Fruit fly (Drosophila melanogaster) whole organism, prepupa: ENCODE results near the gene SCAR.

Experiments
- Blimp-1 ChIP-seq: fragments of 200-800 bp; sonication (Bioruptor generic); optimal IDR thresholded peaks from 3 replicates; lab custom pipeline; 2017; ENCODE audit warnings: missing biosample characterization, missing genetic modification characterization, mild to moderate bottlenecking, moderate library complexity, missing genetic modification reagents
- CG10631 ChIP-seq: fragments of 200-800 bp; sonication (Bioruptor generic); optimal IDR thresholded peaks from 2 replicates; lab custom pipeline; 2016; ENCODE audit warnings: missing biosample characterization, missing genetic modification characterization
- CG10669 ChIP-seq: fragments of 200-800 bp; sonication (Bioruptor generic); optimal IDR thresholded peaks from 3 replicates; lab custom pipeline; 2018; ENCODE audit warnings: missing biosample characterization, mild to moderate bottlenecking, missing genetic modification characterization, moderate library complexity
- CG15336 ChIP-seq: fragments of 200-800 bp; sonication (Bioruptor generic); IDR thresholded peaks from 2 replicates; pipeline ENCODE4 v1.3.6; 2022; ENCODE audit warnings: missing biosample characterization, missing genetic modification characterization
- CG1621 ChIP-seq: fragments of 200-800 bp; sonication (Bioruptor generic); optimal IDR thresholded peaks from 3 replicates; lab custom pipeline; 2018; ENCODE audit warnings: missing biosample characterization, mild to moderate bottlenecking, missing genetic modification characterization
- CG16779 ChIP-seq: fragments of 200-800 bp; sonication (Bioruptor generic); optimal IDR thresholded peaks from 3 replicates; lab custom pipeline; 2017; ENCODE audit warnings: missing biosample characterization, mild to moderate bottlenecking, missing genetic modification characterization
- CG3032 ChIP-seq: fragments of 200-800 bp; optimal IDR thresholded peaks from 2 replicates; lab custom pipeline; 2019; ENCODE audit warnings: missing biosample characterization, mild to moderate bottlenecking, missing genetic modification characterization, moderate library complexity
- CG32006 ChIP-seq: fragments of 200-800 bp; sonication (Bioruptor generic); optimal IDR thresholded peaks from 3 replicates; lab custom pipeline; 2017; ENCODE audit warnings: missing biosample characterization, mild to moderate bottlenecking, missing genetic modification characterization
- CG34406 ChIP-seq: fragments of 200-800 bp; sonication (Bioruptor generic); optimal IDR thresholded peaks from 3 replicates; lab custom pipeline; 2016; ENCODE audit warnings: missing biosample characterization, missing genetic modification characterization
- CG3919 ChIP-seq: fragments of 200-800 bp; sonication (Bioruptor generic); optimal IDR thresholded peaks from 3 replicates; lab custom pipeline; 2016; ENCODE audit warnings: missing biosample characterization, missing genetic modification characterization
- CG6163 ChIP-seq: fragments of 200-800 bp; sonication (Bioruptor generic); IDR thresholded peaks from 3 replicates; pipeline ENCODE4 v1.3.6; 2022; ENCODE audit warnings: missing biosample characterization, missing genetic modification characterization
- CG6792 ChIP-seq: fragments of 200-800 bp; sonication (Bioruptor generic); optimal IDR thresholded peaks from 3 replicates; lab custom pipeline; 2016; ENCODE audit warnings: missing biosample characterization, missing genetic modification characterization
- CG6808 ChIP-seq: fragments of 200-800 bp; sonication (Bioruptor generic); optimal IDR thresholded peaks from 3 replicates; lab custom pipeline; 2017; ENCODE audit warnings: missing biosample characterization, missing genetic modification characterization, mild to moderate bottlenecking, moderate library complexity, missing genetic modification reagents
- CG6854 ChIP-seq: fragments of 200-800 bp; sonication (Bioruptor generic); optimal IDR thresholded peaks from 2 replicates; lab custom pipeline; 2017; ENCODE audit warnings: missing biosample characterization, mild to moderate bottlenecking, missing genetic modification characterization
- CG8119 ChIP-seq: fragments of 200-800 bp; sonication (Bioruptor generic); IDR thresholded peaks from 3 replicates; pipeline ENCODE4 v1.3.6; 2022; ENCODE audit warnings: missing biosample characterization, missing genetic modification characterization
- CG8632 ChIP-seq: fragments of 200-800 bp; sonication (Bioruptor generic); optimal IDR thresholded peaks from 3 replicates; lab custom pipeline; 2016; ENCODE audit warnings: missing biosample characterization, missing genetic modification characterization
- CG9139 ChIP-seq: fragments of 200-800 bp; sonication (Bioruptor generic); optimal IDR thresholded peaks from 3 replicates; lab custom pipeline; 2017; ENCODE audit warnings: missing biosample characterization, mild to moderate bottlenecking, missing genetic modification characterization
- Eip75B ChIP-seq: fragments of 200-800 bp; sonication (Bioruptor generic); optimal IDR thresholded peaks from 3 replicates; lab custom pipeline; 2016; ENCODE audit warnings: missing biosample characterization, missing genetic modification characterization
- Eip78C ChIP-seq: fragments of 200-800 bp; sonication (Bioruptor generic); peaks from one replicate; lab custom pipeline; 2016; ENCODE audit warnings: missing biosample characterization, missing genetic modification characterization
- Ets21C ChIP-seq: fragments of 200-800 bp; sonication (Bioruptor generic); optimal IDR thresholded peaks from 3 replicates; lab custom pipeline; 2016; ENCODE audit warnings: missing biosample characterization, missing genetic modification characterization
- Ets96B ChIP-seq: fragments of 200-800 bp; optimal IDR thresholded peaks from 2 replicates; lab custom pipeline; 2019; ENCODE audit warnings: missing biosample characterization, mild to moderate bottlenecking, missing genetic modification characterization, moderate library complexity
- Hr38 ChIP-seq: sonication (Bioruptor generic); optimal IDR thresholded peaks from 2 replicates; lab custom pipeline; 2016; ENCODE audit warnings: missing biosample characterization, missing genetic modification characterization
- Hr39 ChIP-seq: fragments of 200-800 bp; sonication (Bioruptor generic); optimal IDR thresholded peaks from 2 replicates; lab custom pipeline; 2016; ENCODE audit warnings: missing biosample characterization, missing genetic modification characterization
- Hr4 ChIP-seq: fragments of 200-800 bp; sonication (Bioruptor generic); optimal IDR thresholded peaks from 3 replicates; lab custom pipeline; 2016; ENCODE audit warnings: missing biosample characterization, missing genetic modification characterization
- Lpt ChIP-seq: fragments of 200-800 bp; sonication (Bioruptor generic); optimal IDR thresholded peaks from 3 replicates; lab custom pipeline; 2016; ENCODE audit warnings: missing biosample characterization, missing genetic modification characterization
- Met ChIP-seq: fragments of 200-800 bp; sonication (Bioruptor generic); optimal IDR thresholded peaks from 3 replicates; lab custom pipeline; 2016; ENCODE audit warnings: missing biosample characterization, missing genetic modification characterization
- OdsH ChIP-seq: fragments of 200-800 bp; sonication (Bioruptor generic); optimal IDR thresholded peaks from 3 replicates; lab custom pipeline; 2016; ENCODE audit warnings: missing biosample characterization, missing genetic modification characterization
- Smox ChIP-seq: fragments of 200-800 bp; sonication (Bioruptor generic); optimal IDR thresholded peaks from 3 replicates; lab custom pipeline; 2016; ENCODE audit warnings: missing biosample characterization, missing genetic modification characterization
- Sox102F ChIP-seq: fragments of 200-800 bp; sonication (Bioruptor generic); optimal IDR thresholded peaks from 2 replicates; lab custom pipeline; 2016; ENCODE audit warnings: missing biosample characterization, mild to moderate bottlenecking, missing genetic modification characterization
- Sox14 ChIP-seq: fragments of 200-800 bp; sonication (Bioruptor generic); optimal IDR thresholded peaks from 3 replicates; lab custom pipeline; 2016; ENCODE audit warnings: missing biosample characterization, missing genetic modification characterization
- achi ChIP-seq: fragments of 200-800 bp; sonication (Bioruptor generic); optimal IDR thresholded peaks from 3 replicates; lab custom pipeline; 2016; ENCODE audit warnings: missing biosample characterization, missing genetic modification characterization
- acj6 ChIP-seq: fragments of 200-800 bp; sonication (Bioruptor generic); optimal IDR thresholded peaks from 3 replicates; lab custom pipeline; 2016; ENCODE audit warnings: missing biosample characterization, missing genetic modification characterization
- dsx ChIP-seq: fragments of 200-800 bp; optimal IDR thresholded peaks from 3 replicates; lab custom pipeline; 2019; ENCODE audit warnings: missing biosample characterization, mild to moderate bottlenecking, missing genetic modification characterization, moderate library complexity; ENCODE audit not compliant: poor library complexity, severe bottlenecking
- eg ChIP-seq: fragments of 200-800 bp; sonication (Bioruptor generic); IDR thresholded peaks from 3 replicates; pipeline ENCODE4 v1.3.6; 2022; ENCODE audit warnings: missing biosample characterization, missing genetic modification characterization
- esn ChIP-seq: fragments of 200-800 bp; sonication (Bioruptor generic); optimal IDR thresholded peaks from 2 replicates; lab custom pipeline; 2016; ENCODE audit warnings: missing biosample characterization, mild to moderate bottlenecking, missing genetic modification characterization, moderate library complexity
- fd59A ChIP-seq: fragments of 200-800 bp; sonication (Bioruptor generic); optimal IDR thresholded peaks from 2 replicates; lab custom pipeline; 2017; ENCODE audit warnings: missing biosample characterization, mild to moderate bottlenecking, missing genetic modification characterization, missing genetic modification reagents
- fd85E ChIP-seq: fragments of 200-800 bp; sonication (Bioruptor generic); optimal IDR thresholded peaks from 3 replicates; lab custom pipeline; 2016; ENCODE audit warnings: missing biosample characterization, missing genetic modification characterization
- lz ChIP-seq: fragments of 200-800 bp; sonication (Bioruptor generic); optimal IDR thresholded peaks from 3 replicates; lab custom pipeline; 2016; ENCODE audit warnings: missing biosample characterization, missing genetic modification characterization
- net ChIP-seq: fragments of 200-800 bp; sonication (Bioruptor generic); optimal IDR thresholded peaks from 3 replicates; lab custom pipeline; 2016; ENCODE audit warnings: missing biosample characterization, missing genetic modification characterization
- pdm3 ChIP-seq: fragments of 200-800 bp; sonication (Bioruptor generic); optimal IDR thresholded peaks from 3 replicates; lab custom pipeline; 2016; ENCODE audit warnings: missing biosample characterization, missing genetic modification characterization
- salr ChIP-seq, 2 experiments: fragments of 200-800 bp; sonication (Bioruptor generic); optimal IDR thresholded peaks; 3 replicates each; lab custom pipeline; 2016 to 2018; ENCODE audit warnings: missing biosample characterization in 2 of 2, missing genetic modification characterization in 2 of 2, mild to moderate bottlenecking in 1 of 2
- ss ChIP-seq, 2 experiments: fragments of 200-800 bp; sonication (Bioruptor generic); optimal IDR thresholded peaks; 2 replicates in 1 of 2; 3 replicates in 1 of 2; lab custom pipeline; 2017 to 2018; ENCODE audit warnings: mild to moderate bottlenecking in 2 of 2, missing biosample characterization in 2 of 2, missing genetic modification characterization in 2 of 2, moderate library complexity in 1 of 2
- svp ChIP-seq: fragments of 200-800 bp; sonication (Bioruptor generic); peaks from one replicate; lab custom pipeline; 2016; ENCODE audit warnings: missing biosample characterization, missing genetic modification characterization
- topi ChIP-seq: fragments of 200-800 bp; sonication (Bioruptor generic); optimal IDR thresholded peaks from 3 replicates; lab custom pipeline; 2016; ENCODE audit warnings: missing biosample characterization, missing genetic modification characterization

SCAR gene

dm6 chr2L:11010999-11011398 is 34.4 kb downstream of the SCAR start, which contains the start of the genes Art8 and dUTPase (continued):
- TF ChIP-seq CG8632 (GFP tag; lab: Kevin White, UChicago) (no peak), OdsH (GFP tag; lab: Kevin White, UChicago) (peak; percentile 65), CG3032 (peak; percentile 63), lz (peak; percentile 58), CG6792 (GFP tag; lab: Kevin White, UChicago) (peak; percentile 51), Met (GFP tag; lab: Kevin White, UChicago) (peak; percentile 66), Sox102F (GFP tag; lab: Kevin White, UChicago) (no peak), net (GFP tag; lab: Kevin White, UChicago) (no peak), svp (GFP tag; lab: Kevin White, UChicago) (no peak), Hr39 (GFP tag; lab: Kevin White, UChicago) (no peak), Sox14 (GFP tag; lab: Kevin White, UChicago) (peak; percentile 31), Ets21C (GFP tag; lab: Kevin White, UChicago) (no peak), CG6163 (GFP tag; lab: Robert Waterston, UW) (0 out of 3 replicates have a peak, but pooled peaks have one; percentile 19), Ets96B (tag; lab: Kevin White, UChicago) (peak; percentile 56), CG6854 (GFP tag; lab: Kevin White, UChicago) (no peak), Eip78C (GFP tag; lab: Kevin White, UChicago) (peak; percentile 85), Blimp-1 (GFP tag; lab: Kevin White, UChicago) (no peak), ss (GFP tag; optimal IDR thresholded peaks at IDR 0.05; lab: Kevin White, UChicago) (no peak), salr (GFP tag; optimal IDR thresholded peaks at IDR 0.05; lab: Kevin White, UChicago) (no peak), eg (GFP tag; lab: Robert Waterston, UW) (peak; percentile 40; the same call in 1 of the 3 replicates), Hr38 (GFP tag; lab: Kevin White, UChicago) (no peak), fd59A (GFP tag; lab: Kevin White, UChicago) (no peak), Eip75B (GFP tag; lab: Kevin White, UChicago) (no peak), Smox (GFP tag; lab: Kevin White, UChicago) (no peak), pdm3 (GFP tag; lab: Kevin White, UChicago) (no peak)
- TF ChIP-seq, all 60 proteins: peak for 30

dm6 chr2L:11014018-11014611 is 37.5 kb downstream of the SCAR start:
- TF ChIP-seq CG8119 (GFP tag; lab: Robert Waterston, UW), result no peak
- no peak for TF ChIP-seq fd85E (GFP tag; lab: Kevin White, UChicago)
- TF ChIP-seq Sox102F (GFP tag; lab: Kevin White, UChicago), result no peak
- no peak for TF ChIP-seq CG8632 (GFP tag; lab: Kevin White, UChicago)
- no peak for TF ChIP-seq fd59A (GFP tag; lab: Kevin White, UChicago)
- no peak for TF ChIP-seq Lpt (GFP tag; lab: Kevin White, UChicago)
- TF ChIP-seq CG3919 (GFP tag; lab: Kevin White, UChicago), result no peak
- TF ChIP-seq achi (GFP tag; lab: Kevin White, UChicago), result no peak

- TF ChIP-seq OdsH (GFP tag; lab: Kevin White, UChicago) (peak; percentile 49), CG3032 (peak; percentile 39), topi (GFP tag; lab: Kevin White, UChicago) (peak; percentile 24), ss (GFP tag; optimal IDR thresholded peaks at IDR 0.05; lab: Kevin White, UChicago) (peak; percentile 37 to 42), Met (GFP tag; lab: Kevin White, UChicago) (peak; percentile 51), CG10631 (GFP tag; lab: Kevin White, UChicago) (peak; percentile 60), CG8119 (GFP tag; lab: Robert Waterston, UW) (peak; percentile 64; the same call in 2 of the 3 replicates), Sox102F (GFP tag; lab: Kevin White, UChicago) (no peak), Sox14 (GFP tag; lab: Kevin White, UChicago) (peak; percentile 35), svp (GFP tag; lab: Kevin White, UChicago) (no peak), Eip78C (GFP tag; lab: Kevin White, UChicago) (peak; percentile 86), Lpt (GFP tag; lab: Kevin White, UChicago) (peak; percentile 37), CG8632 (GFP tag; lab: Kevin White, UChicago) (peak; percentile 41), dsx (GFP tag; lab: Kevin White, UChicago) (peak; percentile 46), CG15336 (peak; percentile 60), esn (GFP tag; lab: Kevin White, UChicago) (peak; percentile 62), CG9139 (GFP tag; lab: Kevin White, UChicago) (no peak), CG32006 (GFP tag; lab: Kevin White, UChicago) (peak; percentile 75), CG34406 (GFP tag; lab: Kevin White, UChicago) (peak; percentile 48), CG16779 (tag; lab: Kevin White, UChicago) (no peak), achi (GFP tag; lab: Kevin White, UChicago) (peak; percentile 66), fd59A (GFP tag; lab: Kevin White, UChicago) (peak; percentile 21), acj6 (GFP tag; lab: Kevin White, UChicago) (peak; percentile 60), CG10669 (GFP tag; lab: Kevin White, UChicago) (peak; percentile 32), Hr39 (GFP tag; lab: Kevin White, UChicago) (no peak), CG6163 (GFP tag; lab: Robert Waterston, UW) (peak; percentile 20; the same call in 1 of the 3 replicates), CG6808 (peak; percentile 69), Hr4 (GFP tag; lab: Kevin White, UChicago) (peak; percentile 51), CG1621 (tag; lab: Kevin White, UChicago) (no peak)
Observed at dm6 chr2L:11014671-11015070, 38.1 kb downstream of the SCAR start.
